Worm (Caenorhabditis elegans) whole organism, young adult: ENCODE measurements around the gene T27E7.4.

Source experiments
- B0261.1 ChIP-seq: sonication (generic microtip); optimal IDR thresholded peaks from 2 replicates; lab custom pipeline; 2016; ENCODE audit warnings: mild to moderate bottlenecking, missing genetic modification characterization, moderate library complexity, missing compliant biosample characterization
- D2030.7 ChIP-seq: fragments of 200-800 bp; sonication (Bioruptor generic); IDR thresholded peaks from 2 replicates; pipeline ENCODE4 v1.3.6; 2022; ENCODE audit warnings: missing genetic modification reagents, missing genetic modification characterization, missing compliant biosample characterization
- F37B4.10 ChIP-seq: fragments of 200-800 bp; sonication (Bioruptor generic); IDR thresholded peaks from 2 replicates; pipeline ENCODE4 v1.3.6; 2022; ENCODE audit warnings: missing genetic modification characterization, missing compliant biosample characterization
- F49E8.2 ChIP-seq: sonication (generic microtip); optimal IDR thresholded peaks from 3 replicates; lab custom pipeline; 2017; ENCODE audit warnings: missing genetic modification characterization, mild to moderate bottlenecking, missing compliant biosample characterization, antibody characterized with exemption, moderate library complexity; ENCODE audit not compliant: insufficient read depth
- K12H6.12 ChIP-seq: fragments of 200-800 bp; sonication (Bioruptor generic); optimal IDR thresholded peaks from 2 replicates; lab custom pipeline; 2018; ENCODE audit warnings: mild to moderate bottlenecking, missing genetic modification characterization, missing compliant biosample characterization
- Y53G8AR.9 ChIP-seq: fragments of 200-800 bp; sonication (Bioruptor generic); conservative IDR thresholded peaks from 2 replicates; pipeline ENCODE4 v1.3.6; 2022; ENCODE audit warnings: missing genetic modification reagents, missing genetic modification characterization, missing compliant biosample characterization
- Y56A3A.18 ChIP-seq: fragments of 200-800 bp; sonication (Bioruptor generic); IDR thresholded peaks from 2 replicates; pipeline ENCODE4 v1.3.6; 2022; ENCODE audit warnings: missing genetic modification reagents, missing genetic modification characterization, missing compliant biosample characterization
- Y95B8A.8 ChIP-seq: fragments of 200-800 bp; sonication (Bioruptor generic); IDR thresholded peaks from 2 replicates; pipeline ENCODE4 v1.3.6; 2022; ENCODE audit warnings: missing genetic modification reagents, missing genetic modification characterization, missing compliant biosample characterization
- akir-1 ChIP-seq: fragments of 200-800 bp; sonication (Bioruptor generic); optimal IDR thresholded peaks from 2 replicates; lab custom pipeline; 2018; ENCODE audit warnings: mild to moderate bottlenecking, missing genetic modification characterization, moderate library complexity, missing compliant biosample characterization
- ama-1 ChIP-seq, 3 experiments: fragments of 150-350 bp in 1 of 3; sonication (generic microtip) in 2 of 3; optimal IDR thresholded peaks; 2 replicates each; lab custom pipeline; 2014 to 2018; ENCODE audit warnings: missing biosample characterization in 2 of 3, missing genetic modification characterization in 2 of 3, missing genetic modification reagents in 2 of 3
- aptf-3 ChIP-seq: fragments of 200-800 bp; sonication (Bioruptor generic); IDR thresholded peaks from 2 replicates; pipeline ENCODE4 v1.3.6; 2022; ENCODE audit warnings: missing genetic modification characterization, missing compliant biosample characterization
- atf-7 ChIP-seq: sonication (generic microtip); optimal IDR thresholded peaks from 2 replicates; lab custom pipeline; 2017; ENCODE audit warnings: mild to moderate bottlenecking, missing genetic modification characterization, missing compliant biosample characterization
- attf-5 ChIP-seq: fragments of 200-800 bp; sonication (Bioruptor generic); optimal IDR thresholded peaks from 2 replicates; lab custom pipeline; 2018; ENCODE audit warnings: mild to moderate bottlenecking, missing genetic modification characterization, missing compliant biosample characterization
- ceh-27 ChIP-seq: fragments of 200-800 bp; sonication (Bioruptor generic); optimal IDR thresholded peaks from 2 replicates; lab custom pipeline; 2018; ENCODE audit warnings: mild to moderate bottlenecking, missing genetic modification characterization, moderate library complexity, missing compliant biosample characterization
- ceh-58 ChIP-seq: fragments of 200-800 bp; sonication (Bioruptor generic); IDR thresholded peaks from 2 replicates; pipeline ENCODE4 v1.3.6; 2022; ENCODE audit warnings: missing genetic modification characterization, missing compliant biosample characterization
- dox-1 ChIP-seq: fragments of 200-800 bp; sonication (Bioruptor generic); IDR thresholded peaks from 2 replicates; pipeline ENCODE4 v1.3.6; 2022; ENCODE audit warnings: missing genetic modification reagents, missing genetic modification characterization, missing compliant biosample characterization
- egl-18 ChIP-seq: fragments of 200-800 bp; sonication (Bioruptor generic); IDR thresholded peaks from 2 replicates; pipeline ENCODE4 v1.3.6; 2022; ENCODE audit warnings: missing genetic modification reagents, missing genetic modification characterization, missing compliant biosample characterization
- egrh-3 ChIP-seq: fragments of 200-800 bp; sonication (Bioruptor generic); IDR thresholded peaks from 2 replicates; pipeline ENCODE4 v1.3.6; 2022; ENCODE audit warnings: missing genetic modification reagents, missing genetic modification characterization, missing compliant biosample characterization
- fkh-3 ChIP-seq: sonication (generic microtip); optimal IDR thresholded peaks from 2 replicates; lab custom pipeline; 2016; ENCODE audit warnings: mild to moderate bottlenecking, missing genetic modification characterization, missing compliant biosample characterization
- hmg-1.2 ChIP-seq: fragments of 200-800 bp; sonication (Bioruptor generic); IDR thresholded peaks from 2 replicates; pipeline ENCODE4 v1.3.6; 2022; ENCODE audit warnings: missing genetic modification reagents, missing genetic modification characterization, missing compliant biosample characterization
- hsf-1 ChIP-seq: fragments of 200-800 bp; sonication (Bioruptor generic); IDR thresholded peaks from 2 replicates; pipeline ENCODE4 v1.3.6; 2022; ENCODE audit warnings: missing genetic modification reagents, missing genetic modification characterization, missing compliant biosample characterization
- lin-26 ChIP-seq: fragments of 200-800 bp; sonication (Bioruptor generic); IDR thresholded peaks from 2 replicates; pipeline ENCODE4 v1.3.6; 2022; ENCODE audit warnings: missing genetic modification reagents, missing genetic modification characterization, missing compliant biosample characterization
- lir-1 ChIP-seq: fragments of 200-800 bp; sonication (Bioruptor generic); conservative IDR thresholded peaks from 2 replicates; pipeline ENCODE4 v1.3.6; 2022; ENCODE audit warnings: missing genetic modification reagents, missing genetic modification characterization, missing compliant biosample characterization
- lsy-27 ChIP-seq: sonication (generic microtip); optimal IDR thresholded peaks from 2 replicates; lab custom pipeline; 2017; ENCODE audit warnings: missing genetic modification characterization, mild to moderate bottlenecking, missing compliant biosample characterization, antibody characterized with exemption, missing genotype, borderline replicate concordance; ENCODE audit not compliant: insufficient read depth
- madf-10 ChIP-seq: sonication (generic microtip); optimal IDR thresholded peaks from 2 replicates; lab custom pipeline; 2016; ENCODE audit warnings: mild to moderate bottlenecking, missing genetic modification characterization, missing compliant biosample characterization
- mcd-1 ChIP-seq: fragments of 200-800 bp; sonication (Bioruptor generic); IDR thresholded peaks from 2 replicates; pipeline ENCODE4 v1.3.6; 2022; ENCODE audit warnings: missing genetic modification reagents, missing genetic modification characterization, missing compliant biosample characterization
- nhr-90 ChIP-seq: sonication (generic microtip); optimal IDR thresholded peaks from 2 replicates; lab custom pipeline; 2016; ENCODE audit warnings: missing genotype, mild to moderate bottlenecking, missing genetic modification characterization, missing compliant biosample characterization
- pha-4 ChIP-seq: fragments of 150-350 bp; sonication (generic microtip); optimal IDR thresholded peaks from 2 replicates; lab custom pipeline; 2014; ENCODE audit warnings: missing biosample characterization, missing genetic modification reagents, missing genetic modification characterization
- rcor-1 ChIP-seq: fragments of 200-800 bp; sonication (Bioruptor generic); IDR thresholded peaks from 2 replicates; pipeline ENCODE4 v1.3.6; 2022; ENCODE audit warnings: missing genetic modification reagents, missing genetic modification characterization, missing compliant biosample characterization
- snpc-4 ChIP-seq, 5 experiments: fragments of 150-350 bp in 1 of 5; sonication (generic microtip) in 4 of 5; optimal IDR thresholded peaks; 2 replicates each; lab custom pipeline; 2014 to 2018; ENCODE audit warnings: missing genetic modification characterization in 5 of 5, missing biosample characterization in 3 of 5, antibody characterized with exemption in 2 of 5, mild to moderate bottlenecking in 2 of 5, missing compliant biosample characterization in 2 of 5, missing genotype in 2 of 5, moderate library complexity in 2 of 5, missing genetic modification reagents in 1 of 5
- sptf-2 ChIP-seq: fragments of 200-800 bp; sonication (Bioruptor generic); optimal IDR thresholded peaks from 2 replicates; lab custom pipeline; 2018; ENCODE audit warnings: mild to moderate bottlenecking, missing genetic modification characterization, missing compliant biosample characterization
- tbp1 ChIP-seq: fragments of 200-800 bp; sonication (Bioruptor generic); optimal IDR thresholded peaks from 2 replicates; lab custom pipeline; 2018; ENCODE audit warnings: mild to moderate bottlenecking, missing genetic modification characterization, missing compliant biosample characterization
- tbx-9 ChIP-seq: sonication (generic microtip); optimal IDR thresholded peaks from 2 replicates; lab custom pipeline; 2016; ENCODE audit warnings: borderline replicate concordance, missing genetic modification characterization, inconsistent platforms, missing compliant biosample characterization
- xnd-1 ChIP-seq: sonication (generic microtip); optimal IDR thresholded peaks from 2 replicates; lab custom pipeline; 2016; ENCODE audit warnings: missing genotype, missing genetic modification reagents, missing genetic modification characterization, missing compliant biosample characterization
- ztf-18 ChIP-seq: sonication (generic microtip); optimal IDR thresholded peaks from 2 replicates; lab custom pipeline; 2016; ENCODE audit warnings: missing genotype, mild to moderate bottlenecking, missing genetic modification characterization, missing compliant biosample characterization
- ztf-25 ChIP-seq: fragments of 200-800 bp; sonication (Bioruptor generic); IDR thresholded peaks from 2 replicates; pipeline ENCODE4 v1.3.6; 2022; ENCODE audit warnings: missing genetic modification reagents, missing genetic modification characterization, missing compliant biosample characterization
- ztf-3 ChIP-seq: fragments of 200-800 bp; sonication (Bioruptor generic); optimal IDR thresholded peaks from 2 replicates; lab custom pipeline; 2018; ENCODE audit warnings: mild to moderate bottlenecking, missing genetic modification characterization, missing compliant biosample characterization
- ztf-6 ChIP-seq: fragments of 200-800 bp; sonication (Bioruptor generic); IDR thresholded peaks from 2 replicates; pipeline ENCODE4 v1.3.6; 2022; ENCODE audit warnings: missing genetic modification reagents, missing genetic modification characterization, missing compliant biosample characterization

Gene T27E7.4

DNA sequence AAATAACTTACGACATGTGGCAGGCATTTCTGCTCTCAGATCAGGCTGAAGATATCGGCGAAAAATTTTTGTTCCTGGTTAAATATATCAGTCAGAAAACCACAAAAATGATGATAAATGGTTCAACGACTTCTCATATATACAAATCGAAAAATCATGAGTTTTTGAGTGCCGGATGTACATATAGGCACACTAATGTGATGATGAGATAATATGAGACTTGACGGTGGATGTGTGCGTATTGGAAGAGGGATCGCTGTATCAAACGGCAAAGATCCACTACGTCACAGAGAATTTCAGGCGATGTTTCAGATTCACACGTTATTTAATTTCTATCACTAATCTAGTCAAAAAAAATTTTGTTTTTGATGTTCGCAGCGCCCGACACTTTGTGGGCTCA is 37.7 kb upstream of the T27E7.4 start, which contains the start of gene glb-34:
glb-34 (minus strand) TSS at position 101 of the 400 bp plus-strand sequence.
- no peak for TF ChIP-seq sptf-2 (GFP tag; lab: Kevin White, UChicago)
- TF ChIP-seq rcor-1 (GFP tag; lab: Robert Waterston, UW), result no peak
- no peak for TF ChIP-seq ceh-27 (GFP tag; lab: Kevin White, UChicago)
- TF ChIP-seq Y56A3A.18 (GFP tag; lab: Robert Waterston, UW), result no peak
- no peak for TF ChIP-seq tbp1 (GFP tag; lab: Kevin White, UChicago)
- no peak for TF ChIP-seq ama-1 (optimal IDR thresholded peaks at IDR 0.05; lab: Kevin White, UChicago)
- no peak for TF ChIP-seq ama-1 (GFP tag; optimal IDR thresholded peaks at IDR 0.05; lab: Kevin White, UChicago)
- no peak for TF ChIP-seq tbx-9 (tag; lab: Kevin White, UChicago)
- no peak for TF ChIP-seq ztf-3
- no peak for TF ChIP-seq egl-18
- TF ChIP-seq Y95B8A.8 (GFP tag; lab: Robert Waterston, UW), result no peak
- TF ChIP-seq aptf-3, result no peak
- TF ChIP-seq nhr-90 (tag; lab: Kevin White, UChicago), result no peak
- no peak for TF ChIP-seq F49E8.2 (tag; lab: Kevin White, UChicago)
- TF ChIP-seq hsf-1, result no peak
- no peak for TF ChIP-seq lir-1
- TF ChIP-seq ztf-18, result no peak
- TF ChIP-seq Y53G8AR.9 (GFP tag; lab: Robert Waterston, UW), result no peak
- TF ChIP-seq dox-1 (GFP tag; lab: Robert Waterston, UW), result no peak
- no peak for TF ChIP-seq K12H6.12 (tag; lab: Kevin White, UChicago)
- TF ChIP-seq, all 124 proteins: peak for 0

DNA sequence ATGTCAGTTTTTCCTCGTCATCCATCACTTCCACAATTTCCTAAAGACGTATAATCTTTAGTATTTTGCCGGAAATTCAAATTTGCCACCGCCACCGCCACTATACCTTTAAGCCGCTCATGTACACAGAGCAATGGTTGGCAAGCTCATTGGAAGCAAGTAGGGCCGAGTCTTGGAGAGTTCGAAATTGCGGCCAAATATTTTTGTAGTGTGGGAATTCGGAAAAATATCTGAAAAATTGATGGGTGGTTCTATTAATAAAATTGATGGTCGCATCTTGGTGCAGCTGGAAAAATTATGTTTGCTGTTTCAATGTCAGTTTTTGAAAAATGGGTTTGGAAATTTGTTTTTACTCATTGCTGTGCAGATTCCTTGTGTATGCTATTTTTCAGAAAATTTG is 36.8 kb upstream of the T27E7.4 start:
- TF ChIP-seq ceh-58 (GFP tag; lab: Robert Waterston, UW) (no peak), madf-10 (no peak), F37B4.10 (0 out of 2 replicates have a peak, but pooled peaks have one; percentile 81), xnd-1 (tag; lab: Kevin White, UChicago) (no peak)
- TF ChIP-seq, all 124 proteins: peak for 1

DNA sequence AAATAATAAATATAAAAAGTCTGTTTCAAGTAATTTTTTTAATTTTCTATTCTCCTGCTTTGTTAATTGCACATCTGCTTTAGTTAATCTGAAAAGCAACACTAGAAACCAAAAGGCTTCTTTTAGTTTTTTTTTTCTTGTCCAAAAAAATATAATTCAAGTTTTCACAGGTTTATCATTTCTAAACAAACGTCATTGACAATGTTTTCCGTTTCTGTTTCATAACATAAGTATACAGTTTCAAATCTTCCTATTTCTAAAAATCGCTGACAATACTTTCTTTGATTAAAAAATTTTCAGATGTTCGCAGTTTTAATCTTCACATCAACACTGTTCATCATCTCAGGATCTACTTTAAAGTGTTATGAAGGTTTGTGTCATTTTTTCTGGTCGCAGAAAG is 30.2 kb upstream of the T27E7.4 start, which contains the start of gene Y57G11B.2:
Y57G11B.2 (plus strand) TSS at position 301 of the 400 bp plus-strand sequence.
- TF ChIP-seq hmg-1.2 (GFP tag; lab: Robert Waterston, UW), result no peak
- TF ChIP-seq lin-26, result no peak
- no peak for TF ChIP-seq akir-1 (GFP tag; lab: Kevin White, UChicago)
- TF ChIP-seq egrh-3 (GFP tag; lab: Robert Waterston, UW), result no peak
- no peak for TF ChIP-seq D2030.7 (GFP tag; lab: Robert Waterston, UW)
- no peak for TF ChIP-seq attf-5 (GFP tag; lab: Kevin White, UChicago)
- TF ChIP-seq lsy-27, result no peak
- no peak for TF ChIP-seq fkh-3 (tag; lab: Kevin White, UChicago)
- TF ChIP-seq B0261.1, result no peak
- TF ChIP-seq mcd-1 (GFP tag; lab: Robert Waterston, UW), result no peak
- no peak for TF ChIP-seq rcor-1 (GFP tag; lab: Robert Waterston, UW)
- TF ChIP-seq ztf-6 (GFP tag; lab: Robert Waterston, UW), result no peak
- no peak for TF ChIP-seq dox-1 (GFP tag; lab: Robert Waterston, UW)
- TF ChIP-seq tbp1 (GFP tag; lab: Kevin White, UChicago), result no peak
- TF ChIP-seq atf-7, result no peak
- no peak for TF ChIP-seq snpc-4 (GFP tag; optimal IDR thresholded peaks at IDR 0.05; lab: Kevin White, UChicago)
- TF ChIP-seq snpc-4 (tag; optimal IDR thresholded peaks at IDR 0.05; lab: Kevin White, UChicago), result no peak
- no peak for TF ChIP-seq pha-4 (tag; lab: Kevin White, UChicago)
- no peak for TF ChIP-seq ztf-25 (GFP tag; lab: Robert Waterston, UW)
